Worm (Caenorhabditis elegans) whole organism, L4 larva: ENCODE results near the gene T07D3.4.

ENCODE experiments used
- ama-1 ChIP-seq: fragments of 150-350 bp; optimal IDR thresholded peaks from 2 replicates; lab custom pipeline; 2014; ENCODE audit warnings: inconsistent platforms, mixed read lengths
- egl-27 ChIP-seq: sonication (generic microtip); optimal IDR thresholded peaks from 3 replicates; lab custom pipeline; 2017; ENCODE audit warnings: missing biosample characterization, missing genetic modification reagents, missing genetic modification characterization
- fkh-10 ChIP-seq: fragments of 150-350 bp; optimal IDR thresholded peaks from 2 replicates; lab custom pipeline; 2014; ENCODE audit warnings: missing biosample characterization, missing genetic modification reagents, missing genetic modification characterization
- fos-1 ChIP-seq: fragments of 150-350 bp; optimal IDR thresholded peaks from 2 replicates; lab custom pipeline; 2014; ENCODE audit warnings: missing biosample characterization, missing genetic modification characterization
- lin-13 ChIP-seq: fragments of 150-350 bp; optimal IDR thresholded peaks from 2 replicates; lab custom pipeline; 2014; ENCODE audit warnings: missing biosample characterization, missing genetic modification reagents, missing genetic modification characterization
- lin-29 ChIP-seq: fragments of 200-800 bp; sonication (Bioruptor generic); IDR thresholded peaks from 2 replicates; pipeline ENCODE4 v1.3.6; 2022; ENCODE audit warnings: missing genetic modification reagents, missing genetic modification characterization, missing compliant biosample characterization
- pqm-1 ChIP-seq: sonication (generic microtip); optimal IDR thresholded peaks from 2 replicates; lab custom pipeline; 2017; ENCODE audit warnings: missing biosample characterization, missing genetic modification characterization

DNA sequence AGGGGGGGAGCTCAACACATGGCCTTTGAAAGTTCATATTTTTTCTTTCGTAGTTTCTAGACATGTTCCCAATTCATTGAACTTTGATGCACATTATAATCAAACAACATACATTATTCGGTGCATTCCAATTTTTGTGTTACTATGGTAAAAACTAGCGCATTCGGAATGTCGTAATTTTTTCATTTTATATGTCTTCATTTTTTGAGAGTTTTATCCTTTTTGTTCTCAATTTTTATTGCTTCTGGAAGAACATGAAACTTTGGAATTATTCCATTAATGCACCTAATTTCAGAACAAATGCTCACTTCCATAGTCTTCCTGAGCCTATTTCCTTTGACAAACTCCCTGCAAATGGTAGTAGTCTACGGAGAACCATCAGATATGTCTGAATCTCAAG is 13.5 kb downstream of the T07D3.4 start, which contains the start of gene T07D3.2:
- TF ChIP-seq lin-13 (GFP tag; lab: Kevin White, UChicago) (no peak), pqm-1 (tag; lab: Kevin White, UChicago) (no peak), fos-1 (tag; lab: Kevin White, UChicago) (no peak), egl-27 (tag; lab: Kevin White, UChicago) (no peak), ama-1 (lab: Kevin White, UChicago) (no peak), fkh-10 (no peak), lin-29 (GFP tag; lab: Robert Waterston, UW) (no peak)
